Fruit fly (Drosophila melanogaster): ENCODE data around the gene CG7548.

- TF ChIP-seq pan (optimal IDR thresholded peaks at IDR 0.05): no peak
- TF ChIP-seq usp (GFP tag; optimal IDR thresholded peaks at IDR 0.05): no peak
- no peak for TF ChIP-seq Dll (optimal IDR thresholded peaks at IDR 0.05)
Observed at dm6 chr3L:7506117-7506516, at the start of gene CG7548.

Data from whole organism.